Fruit fly (Drosophila melanogaster) whole organism, embryonic: ENCODE results near the gene CG14913.

Source experiments
- Antp ChIP-seq: fragments of 200-800 bp; sonication (Bioruptor generic); optimal IDR thresholded peaks from 3 replicates; lab custom pipeline; 2016; ENCODE audit warnings: missing biosample characterization, missing genetic modification characterization
- Atf-2 ChIP-seq: fragments of 200-800 bp; sonication (Bioruptor generic); optimal IDR thresholded peaks from 2 replicates; lab custom pipeline; 2016; ENCODE audit warnings: missing biosample characterization, missing genetic modification characterization
- CG10267 ChIP-seq: fragments of 200-800 bp; sonication (Bioruptor generic); optimal IDR thresholded peaks from 2 replicates; lab custom pipeline; 2018; ENCODE audit warnings: missing biosample characterization, mild to moderate bottlenecking, missing genetic modification characterization, moderate library complexity
- CG10959 ChIP-seq: fragments of 200-800 bp; sonication (Bioruptor generic); IDR thresholded peaks from 2 replicates; pipeline ENCODE4 v1.3.6; 2022; ENCODE audit warnings: missing biosample characterization, missing genetic modification characterization
- CG11093 ChIP-seq: fragments of 200-800 bp; sonication (Bioruptor generic); IDR thresholded peaks from 3 replicates; pipeline ENCODE4 v1.3.6; 2022; ENCODE audit warnings: missing biosample characterization, missing genetic modification characterization
- CG12769 ChIP-seq: fragments of 200-800 bp; sonication (Bioruptor generic); optimal IDR thresholded peaks from 2 replicates; lab custom pipeline; 2019; ENCODE audit warnings: missing biosample characterization, mild to moderate bottlenecking, missing genetic modification characterization, moderate library complexity
- CG14860 ChIP-seq: fragments of 200-800 bp; sonication (Bioruptor generic); IDR thresholded peaks from 3 replicates; pipeline ENCODE4 v1.3.6; 2022; ENCODE audit warnings: missing biosample characterization, missing genetic modification characterization; ENCODE audit not compliant: partially characterized antibody
- CG15073 ChIP-seq: fragments of 200-800 bp; sonication (Bioruptor generic); optimal IDR thresholded peaks from 2 replicates; lab custom pipeline; 2016; ENCODE audit warnings: missing biosample characterization, missing genetic modification characterization
- CG15514 ChIP-seq: fragments of 200-800 bp; sonication (Bioruptor generic); optimal IDR thresholded peaks from 3 replicates; lab custom pipeline; 2017; ENCODE audit warnings: missing biosample characterization, missing genetic modification characterization, mild to moderate bottlenecking, moderate library complexity, missing genetic modification reagents
- CG1602 ChIP-seq: fragments of 200-800 bp; sonication (Bioruptor generic); optimal IDR thresholded peaks from 3 replicates; lab custom pipeline; 2016; ENCODE audit warnings: missing biosample characterization, missing genetic modification characterization
- CG2889 ChIP-seq: fragments of 200-800 bp; sonication (Bioruptor generic); IDR thresholded peaks from 3 replicates; pipeline ENCODE4 v1.3.6; 2022; ENCODE audit warnings: missing biosample characterization, missing genetic modification characterization
- CG3847 ChIP-seq: fragments of 200-800 bp; sonication (Bioruptor generic); IDR thresholded peaks from 2 replicates; pipeline ENCODE4 v1.3.6; 2022; ENCODE audit warnings: missing biosample characterization, missing genetic modification characterization
- CG6175 ChIP-seq: fragments of 200-800 bp; sonication (Bioruptor generic); IDR thresholded peaks from 3 replicates; pipeline ENCODE4 v1.3.6; 2022; ENCODE audit warnings: missing biosample characterization, missing genetic modification characterization
- CG6254 ChIP-seq: fragments of 200-800 bp; sonication (Bioruptor generic); optimal IDR thresholded peaks from 3 replicates; lab custom pipeline; 2017; ENCODE audit warnings: mild to moderate bottlenecking, missing biosample characterization, missing genetic modification reagents, missing genetic modification characterization
- CG8478 ChIP-seq: fragments of >200 bp; optimal IDR thresholded peaks from 2 replicates; lab custom pipeline; 2018
- CG8924 ChIP-seq: fragments of 200-800 bp; optimal IDR thresholded peaks from 3 replicates; lab custom pipeline; 2019; ENCODE audit warnings: missing biosample characterization, mild to moderate bottlenecking, missing genetic modification characterization, moderate library complexity
- Dad ChIP-seq: fragments of 200-800 bp; sonication (Bioruptor generic); optimal IDR thresholded peaks from 3 replicates; lab custom pipeline; 2016; ENCODE audit warnings: missing biosample characterization, missing genetic modification characterization
- ERR ChIP-seq: fragments of 200-800 bp; sonication (Bioruptor generic); optimal IDR thresholded peaks from 2 replicates; lab custom pipeline; 2016; ENCODE audit warnings: missing biosample characterization, missing genetic modification characterization
- H15 ChIP-seq: fragments of 200-800 bp; sonication (Bioruptor generic); IDR thresholded peaks from 3 replicates; pipeline ENCODE4 v1.3.6; 2022; ENCODE audit warnings: missing biosample characterization, missing genetic modification characterization
- HLH4C ChIP-seq: fragments of 200-800 bp; sonication (Bioruptor generic); IDR thresholded peaks from 3 replicates; pipeline ENCODE4 v1.3.6; 2022; ENCODE audit warnings: missing biosample characterization, missing genetic modification characterization; ENCODE audit not compliant: partially characterized antibody
- Hmr ChIP-seq: fragments of 200-800 bp; sonication (Bioruptor generic); optimal IDR thresholded peaks from 3 replicates; lab custom pipeline; 2017; ENCODE audit warnings: mild to moderate bottlenecking, missing biosample characterization, missing genetic modification reagents, missing genetic modification characterization
- Kr ChIP-seq: fragments of 200-800 bp; sonication (Bioruptor generic); optimal IDR thresholded peaks from 2 replicates; lab custom pipeline; 2017; ENCODE audit warnings: missing biosample characterization, mild to moderate bottlenecking, missing genetic modification characterization
- Trl ChIP-seq, 3 experiments: fragments of >200 bp in 2 of 3; fragments of 200-800 bp in 1 of 3; sonication (Bioruptor generic) in 1 of 3; optimal IDR thresholded peaks; 2 replicates in 1 of 3; 3 replicates in 2 of 3; lab custom pipeline; 2016 to 2017; ENCODE audit warnings: missing biosample characterization in 1 of 3, missing genetic modification characterization in 1 of 3
- Xbp1 ChIP-seq: fragments of 200-800 bp; sonication (Bioruptor generic); optimal IDR thresholded peaks from 3 replicates; lab custom pipeline; 2016; ENCODE audit warnings: missing biosample characterization, mild to moderate bottlenecking, missing genetic modification characterization
- YL-1 ChIP-seq: fragments of 200-800 bp; sonication (Bioruptor generic); optimal IDR thresholded peaks from 3 replicates; lab custom pipeline; 2017; ENCODE audit warnings: missing biosample characterization, mild to moderate bottlenecking, missing genetic modification characterization
- br ChIP-seq: fragments of >200 bp; optimal IDR thresholded peaks from 2 replicates; lab custom pipeline; 2017
- bsh ChIP-seq, 2 experiments: fragments of 200-800 bp; sonication (Bioruptor generic); optimal IDR thresholded peaks; 2 replicates each; lab custom pipeline; 2017 to 2018; ENCODE audit warnings: mild to moderate bottlenecking in 2 of 2, missing biosample characterization in 2 of 2, missing genetic modification characterization in 2 of 2, moderate library complexity in 1 of 2
- cg ChIP-seq: fragments of 200-800 bp; sonication (Bioruptor generic); optimal IDR thresholded peaks from 3 replicates; lab custom pipeline; 2019; ENCODE audit warnings: missing biosample characterization, mild to moderate bottlenecking, missing genetic modification characterization, moderate library complexity
- chn ChIP-seq: fragments of 200-800 bp; sonication (Bioruptor generic); optimal IDR thresholded peaks from 2 replicates; lab custom pipeline; 2016; ENCODE audit warnings: missing biosample characterization, missing genetic modification characterization
- dan ChIP-seq: fragments of 200-800 bp; sonication (Bioruptor generic); IDR thresholded peaks from 2 replicates; pipeline ENCODE4 v1.3.6; 2022; ENCODE audit warnings: missing biosample characterization, missing genetic modification characterization
- disco-r ChIP-seq: fragments of 200-800 bp; sonication (Bioruptor generic); optimal IDR thresholded peaks from 2 replicates; lab custom pipeline; 2016; ENCODE audit warnings: missing biosample characterization, missing genetic modification characterization
- dm ChIP-seq: fragments of 200-800 bp; sonication (Bioruptor generic); optimal IDR thresholded peaks from 3 replicates; lab custom pipeline; 2016; ENCODE audit warnings: missing biosample characterization, missing genetic modification characterization
- dpn ChIP-seq, 2 experiments: fragments of 200-800 bp; sonication (Bioruptor generic); optimal IDR thresholded peaks; 3 replicates each; lab custom pipeline; 2016; ENCODE audit warnings: missing biosample characterization in 2 of 2, missing genetic modification characterization in 2 of 2
- ems ChIP-seq: fragments of 200-800 bp; sonication (Bioruptor generic); optimal IDR thresholded peaks from 3 replicates; lab custom pipeline; 2016; ENCODE audit warnings: missing biosample characterization, missing genetic modification characterization
- ewg ChIP-seq: fragments of 200-800 bp; sonication (Bioruptor generic); optimal IDR thresholded peaks from 3 replicates; lab custom pipeline; 2017; ENCODE audit warnings: mild to moderate bottlenecking, missing biosample characterization, missing genetic modification reagents, missing genetic modification characterization
- gfzf ChIP-seq: fragments of 200-800 bp; sonication (Bioruptor generic); optimal IDR thresholded peaks from 2 replicates; lab custom pipeline; 2016; ENCODE audit warnings: missing biosample characterization, mild to moderate bottlenecking, missing genetic modification characterization, moderate library complexity
- hth ChIP-seq: fragments of >200 bp; optimal IDR thresholded peaks from 2 replicates; lab custom pipeline; 2017; ENCODE audit warnings: inconsistent platforms
- insv ChIP-seq, 2 experiments: fragments of 200-800 bp; sonication (Bioruptor generic); optimal IDR thresholded peaks; 3 replicates each; lab custom pipeline; 2016 to 2018; ENCODE audit warnings: missing biosample characterization in 2 of 2, missing genetic modification characterization in 2 of 2
- kah ChIP-seq: fragments of 200-800 bp; sonication (Bioruptor generic); optimal IDR thresholded peaks from 2 replicates; lab custom pipeline; 2018; ENCODE audit warnings: missing biosample characterization, mild to moderate bottlenecking, missing genetic modification characterization
- lilli ChIP-seq: fragments of 200-800 bp; sonication (Bioruptor generic); optimal IDR thresholded peaks from 3 replicates; lab custom pipeline; 2016; ENCODE audit warnings: missing biosample characterization, missing genetic modification characterization
- pzg ChIP-seq: fragments of 200-800 bp; sonication (Bioruptor generic); optimal IDR thresholded peaks from 3 replicates; lab custom pipeline; 2018; ENCODE audit warnings: missing biosample characterization, mild to moderate bottlenecking, missing genetic modification characterization, moderate library complexity
- ro ChIP-seq: fragments of 200-800 bp; sonication (Bioruptor generic); IDR thresholded peaks from 2 replicates; pipeline ENCODE4 v1.3.6; 2022; ENCODE audit warnings: missing biosample characterization, missing genetic modification characterization
- row ChIP-seq: fragments of 200-800 bp; sonication (Bioruptor generic); IDR thresholded peaks from 3 replicates; pipeline ENCODE4 v1.3.6; 2022; ENCODE audit warnings: missing biosample characterization, missing genetic modification characterization
- scrt ChIP-seq: fragments of 200-800 bp; sonication (Bioruptor generic); optimal IDR thresholded peaks from 2 replicates; lab custom pipeline; 2018; ENCODE audit warnings: missing biosample characterization, mild to moderate bottlenecking, missing genetic modification characterization, moderate library complexity
- sqz ChIP-seq: fragments of 200-800 bp; sonication (Bioruptor generic); optimal IDR thresholded peaks from 3 replicates; lab custom pipeline; 2018; ENCODE audit warnings: missing biosample characterization, mild to moderate bottlenecking, missing genetic modification characterization
- ssp ChIP-seq: fragments of 200-800 bp; sonication (Bioruptor generic); IDR thresholded peaks from 2 replicates; pipeline ENCODE4 v1.3.6; 2022; ENCODE audit warnings: missing biosample characterization, missing genetic modification characterization
- trem ChIP-seq: fragments of 200-800 bp; optimal IDR thresholded peaks from 3 replicates; lab custom pipeline; 2019; ENCODE audit warnings: missing biosample characterization, mild to moderate bottlenecking, missing genetic modification characterization, moderate library complexity
- ttk ChIP-seq: fragments of 200-800 bp; sonication (Bioruptor generic); IDR thresholded peaks from 2 replicates; pipeline ENCODE4 v2.1.2; 2022; ENCODE audit warnings: missing biosample characterization, missing genetic modification characterization
- twi ChIP-seq: fragments of 200-800 bp; optimal IDR thresholded peaks from 2 replicates; lab custom pipeline; 2019; ENCODE audit warnings: missing biosample characterization, mild to moderate bottlenecking, missing genetic modification characterization, moderate library complexity
- vvl ChIP-seq: fragments of 200-800 bp; sonication (Bioruptor generic); IDR thresholded peaks from 2 replicates; pipeline ENCODE4 v1.3.6; 2022; ENCODE audit warnings: missing biosample characterization, missing genetic modification characterization

The CG14913 gene

dm6 chr2L:11016695-11017094 is at the start of gene CG14913:
Gene CG14913, plus strand, starts transcription at chr2L:11016995.
- no peak for TF ChIP-seq Atf-2 (GFP tag; lab: Kevin White, UChicago)
- no peak for TF ChIP-seq row
- TF ChIP-seq ttk (GFP tag; lab: Robert Waterston, UW) = no peak
- no peak for TF ChIP-seq hth (lab: Kevin White, UChicago)
- TF ChIP-seq twi (tag; lab: Kevin White, UChicago) = no peak
- no peak for TF ChIP-seq Hmr (GFP tag; lab: Kevin White, UChicago)
- no peak for TF ChIP-seq ssp
- no peak for TF ChIP-seq Kr (GFP tag; lab: Kevin White, UChicago)
- TF ChIP-seq dm (GFP tag; lab: Kevin White, UChicago) = no peak
- TF ChIP-seq disco-r = no peak
- no peak for TF ChIP-seq CG10959
- no peak for TF ChIP-seq ems (GFP tag; lab: Kevin White, UChicago)
- no peak for TF ChIP-seq pzg
- TF ChIP-seq sqz (GFP tag; lab: Kevin White, UChicago) = no peak
- TF ChIP-seq insv (GFP tag; optimal IDR thresholded peaks at IDR 0.05; lab: Kevin White, UChicago) = no peak
- no peak for TF ChIP-seq CG10267
- no peak for TF ChIP-seq dpn (GFP tag; optimal IDR thresholded peaks at IDR 0.05; lab: Kevin White, UChicago)
- no peak for TF ChIP-seq CG1602
- TF ChIP-seq dan (GFP tag; lab: Robert Waterston, UW) = no peak

DNA sequence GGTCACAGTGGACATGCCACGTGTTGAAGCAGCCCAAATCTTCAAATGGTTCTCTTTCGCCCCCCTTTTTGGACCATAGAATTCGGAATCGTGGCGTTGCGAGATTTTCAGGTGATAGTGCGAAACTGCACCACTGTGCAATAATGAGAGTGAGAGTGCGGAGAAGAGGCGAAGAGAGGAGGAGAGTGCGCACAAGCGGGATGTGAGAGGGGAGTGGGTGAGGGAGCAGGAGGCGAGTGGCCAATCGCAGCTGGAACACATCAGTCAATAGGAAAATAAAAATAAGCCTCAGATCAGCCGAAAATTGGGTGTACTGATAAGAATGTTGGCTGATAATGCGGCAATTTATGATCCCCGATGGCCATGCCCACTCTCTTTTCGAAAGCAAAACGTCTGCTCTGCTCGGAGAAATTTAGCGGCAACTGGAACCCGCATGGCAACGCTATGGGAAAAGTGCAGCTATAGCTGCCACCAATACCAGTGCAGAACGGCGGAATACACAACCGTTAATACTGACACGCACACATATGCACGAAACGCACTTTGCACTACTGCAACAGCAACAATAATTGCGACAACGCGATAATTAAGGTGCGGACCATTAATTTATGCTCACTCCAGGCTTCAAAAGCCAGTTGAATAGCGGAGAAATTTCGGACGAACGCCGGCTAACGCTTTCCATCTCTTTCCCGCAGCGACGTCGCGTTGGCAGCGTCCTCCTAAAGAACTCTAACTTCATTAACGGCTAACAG is 49.4 kb upstream of the CG14913 start:
- no peak for TF ChIP-seq CG8924
- TF ChIP-seq trem (tag; lab: Kevin White, UChicago) = peak; percentile 90
- peak; percentile 16 for TF ChIP-seq scrt (GFP tag; lab: Kevin White, UChicago)
- peak; percentile 54; the same call in 1 of the 2 replicates for TF ChIP-seq vvl (GFP tag; lab: Robert Waterston, UW)
- peak; percentile 8 for TF ChIP-seq CG12769 (tag; lab: Kevin White, UChicago)
- peak; percentile 92 for TF ChIP-seq YL-1 (GFP tag; lab: Kevin White, UChicago)
- no peak for TF ChIP-seq ro (GFP tag; lab: Robert Waterston, UW)
- no peak for TF ChIP-seq CG11093 (GFP tag; lab: Robert Waterston, UW)
- TF ChIP-seq CG6175 = 0 out of 3 replicates have a peak, but pooled peaks have one; percentile 21
- TF ChIP-seq CG14860 = peak; percentile 32; the same call in 1 of the 3 replicates
- no peak for TF ChIP-seq Dad (GFP tag; lab: Kevin White, UChicago)
- TF ChIP-seq ewg (GFP tag; lab: Kevin White, UChicago) = peak; percentile 93
- TF ChIP-seq CG15514 (GFP tag; lab: Kevin White, UChicago) = peak; percentile 5
- TF ChIP-seq CG6254 (GFP tag; lab: Kevin White, UChicago) = peak; percentile 1
- TF ChIP-seq Xbp1 (GFP tag; lab: Kevin White, UChicago) = peak; percentile 34
- 0 out of 3 replicates have a peak, but pooled peaks have one; percentile 37 for TF ChIP-seq HLH4C (GFP tag; lab: Robert Waterston, UW)
- peak; percentile 1 for TF ChIP-seq pzg
- peak; percentile 13 for TF ChIP-seq ERR
- TF ChIP-seq br (lab: Kevin White, UChicago) = no peak
- peak; percentile 11 for TF ChIP-seq Antp (GFP tag; lab: Kevin White, UChicago)
- peak; percentile 29 for TF ChIP-seq chn (GFP tag; lab: Kevin White, UChicago)
- no peak for TF ChIP-seq ssp
- peak; percentile 46 for TF ChIP-seq kah
- TF ChIP-seq CG2889 = no peak
- no peak for TF ChIP-seq CG15073 (GFP tag; lab: Kevin White, UChicago)
- peak; percentile 69 to 84 for TF ChIP-seq Trl (optimal IDR thresholded peaks at IDR 0.05; lab: Kevin White, UChicago)
- peak; percentile 64 for TF ChIP-seq Trl (GFP tag; optimal IDR thresholded peaks at IDR 0.05; lab: Kevin White, UChicago)
- TF ChIP-seq lilli (GFP tag; lab: Kevin White, UChicago) = peak; percentile 23
- peak; percentile 23 to 66 for TF ChIP-seq bsh (GFP tag; optimal IDR thresholded peaks at IDR 0.05; lab: Kevin White, UChicago)
- TF ChIP-seq cg (GFP tag; lab: Kevin White, UChicago) = peak; percentile 87
- no peak for TF ChIP-seq CG8478
- no peak for TF ChIP-seq gfzf
- TF ChIP-seq H15 = no peak
- no peak for TF ChIP-seq CG3847
